Worm (Caenorhabditis elegans): ENCODE measurements around the gene srh-74.

Gene srh-74

ce11 chrV:11048678-11049077 is at the start of gene srh-74:
Gene srh-74, minus strand, starts transcription at chrV:11048778.
- TF ChIP-seq T26A5.8 (tag; optimal IDR thresholded peaks at IDR 0.05) (no peak), zim-3 (tag; optimal IDR thresholded peaks at IDR 0.05) (no peak)

ce11 chrV:11095873-11096272 is 47.3 kb upstream of the srh-74 start, which contains the start of gene Y42A5A.3:
Gene Y42A5A.3, minus strand, starts transcription at chrV:11095973.
- TF ChIP-seq aptf-3 (GFP tag; IDR thresholded peaks at IDR 0.05) (no peak), snpc-1.3 (tag; optimal IDR thresholded peaks at IDR 0.05; ENCODE audit: insufficient read depth) (no peak), Y79H2A.3 (GFP tag; conservative IDR thresholded peaks at IDR 0.05) (no peak), let-607 (tag; optimal IDR thresholded peaks at IDR 0.05) (no peak), T07F8.4 (tag; optimal IDR thresholded peaks at IDR 0.05) (no peak), sptf-2 (GFP tag; optimal IDR thresholded peaks at IDR 0.05) (no peak), F57A8.1 (GFP tag; optimal IDR thresholded peaks at IDR 0.05) (no peak), athp-1 (tag; optimal IDR thresholded peaks at IDR 0.05) (no peak), tbp1 (GFP tag; optimal IDR thresholded peaks at IDR 0.05) (no peak), nfya-2 (GFP tag; IDR thresholded peaks at IDR 0.05) (no peak), F49E8.2 (tag; optimal IDR thresholded peaks at IDR 0.05; ENCODE audit: insufficient read depth) (no peak), F39B2.1 (GFP tag; IDR thresholded peaks at IDR 0.05) (no peak), pha-4 (tag; optimal IDR thresholded peaks at IDR 0.05) (no peak), bed-2 (GFP tag; IDR thresholded peaks at IDR 0.05) (no peak), nhr-27 (tag; optimal IDR thresholded peaks at IDR 0.05) (no peak), bed-1 (GFP tag; IDR thresholded peaks at IDR 0.05) (no peak), lir-1 (GFP tag; conservative IDR thresholded peaks at IDR 0.05) (no peak), lin-54 (GFP tag; optimal IDR thresholded peaks at IDR 0.05) (no peak), hmg-1.2 (GFP tag; IDR thresholded peaks at IDR 0.05) (no peak), akir-1 (GFP tag; optimal IDR thresholded peaks at IDR 0.05) (no peak)

- peak; percentile 51 for TF ChIP-seq lin-40 (tag; optimal IDR thresholded peaks at IDR 0.05)
- no peak for TF ChIP-seq bed-2 (GFP tag; IDR thresholded peaks at IDR 0.05)
- TF ChIP-seq F39B2.1 (GFP tag; IDR thresholded peaks at IDR 0.05), result no peak
- peak; percentile 43 for TF ChIP-seq somi-1 (GFP tag; optimal IDR thresholded peaks at IDR 0.05)
- TF ChIP-seq tbp1 (GFP tag; optimal IDR thresholded peaks at IDR 0.05), result no peak
- peak; percentile 78 for TF ChIP-seq ztf-26 (tag; optimal IDR thresholded peaks at IDR 0.05)
Measured at ce11 chrV:11094698-11095097, 46.1 kb upstream of the srh-74 start.

- TF ChIP-seq ZK185.1 (tag; optimal IDR thresholded peaks at IDR 0.05; ENCODE audit: poor library complexity, severe bottlenecking), result no peak
- TF ChIP-seq let-526 (GFP tag; IDR thresholded peaks at IDR 0.05), result no peak
- no peak for TF ChIP-seq somi-1 (GFP tag; optimal IDR thresholded peaks at IDR 0.05)
- TF ChIP-seq lin-40 (tag; optimal IDR thresholded peaks at IDR 0.05), result no peak
- no peak for TF ChIP-seq aptf-2 (GFP tag; conservative IDR thresholded peaks at IDR 0.05)
- no peak for TF ChIP-seq tbx-9 (tag; optimal IDR thresholded peaks at IDR 0.05; ENCODE audit: borderline replicate concordance)
- no peak for TF ChIP-seq snpc-1.3 (tag; optimal IDR thresholded peaks at IDR 0.05; ENCODE audit: insufficient read depth)
- no peak for TF ChIP-seq ets-4 (GFP tag; optimal IDR thresholded peaks at IDR 0.05)
- no peak for TF ChIP-seq ekl-4 (GFP tag; IDR thresholded peaks at IDR 0.05)
- TF ChIP-seq hrde-1 (tag; optimal IDR thresholded peaks at IDR 0.05; ENCODE audit: borderline replicate concordance), result no peak
- no peak for TF ChIP-seq cebp-2 (GFP tag; IDR thresholded peaks at IDR 0.05)
- no peak for TF ChIP-seq cebp-1 (GFP tag; IDR thresholded peaks at IDR 0.05)
- no peak for TF ChIP-seq cebp-1 (tag; optimal IDR thresholded peaks at IDR 0.05)
- no peak for TF ChIP-seq F39B2.1 (GFP tag; IDR thresholded peaks at IDR 0.05)
- TF ChIP-seq hmg-20 (GFP tag; IDR thresholded peaks at IDR 0.05), result no peak
- TF ChIP-seq ztf-18 (tag; optimal IDR thresholded peaks at IDR 0.05), result no peak
- TF ChIP-seq F52B5.7 (tag; optimal IDR thresholded peaks at IDR 0.05), result no peak
- TF ChIP-seq dpl-1 (GFP tag; optimal IDR thresholded peaks at IDR 0.05), result no peak
- no peak for TF ChIP-seq lsy-27 (tag; optimal IDR thresholded peaks at IDR 0.05; ENCODE audit: borderline replicate concordance, insufficient read depth)
- TF ChIP-seq nfya-1 (tag; optimal IDR thresholded peaks at IDR 0.05; ENCODE audit: borderline replicate concordance, insufficient read depth), result no peak
- no peak for TF ChIP-seq lin-54 (GFP tag; optimal IDR thresholded peaks at IDR 0.05)
Measured at ce11 chrV:11093163-11094091, 44.8 kb upstream of the srh-74 start, which contains the start of gene lact-8. Gene lact-8, minus strand, starts transcription at chrV:11093607.
